Worm (Caenorhabditis elegans): Measurements from ENCODE around the gene unc-39.

DNA sequence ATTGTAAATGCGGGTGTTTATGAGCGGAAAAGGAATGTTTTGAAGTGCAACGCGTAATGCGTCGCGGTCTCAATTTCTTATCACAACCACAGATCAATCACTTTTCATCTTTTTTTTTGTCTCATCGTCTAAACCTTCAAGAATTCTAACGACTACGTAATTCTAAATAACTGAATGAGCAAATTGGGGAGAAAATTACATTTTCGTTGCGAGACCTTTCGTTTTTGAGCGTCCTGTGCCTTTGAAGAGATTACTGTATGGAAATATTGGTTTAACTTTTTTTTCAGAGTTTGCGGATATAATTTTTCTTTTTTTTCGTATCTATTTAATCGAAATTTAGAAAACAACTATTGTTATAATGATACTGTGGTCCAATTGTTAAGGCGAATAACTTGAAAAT lies 22.4 kb upstream of the unc-39 start:
- TF ChIP-seq dao-5 (tag; optimal IDR thresholded peaks at IDR 0.05) (no peak), him-1 (tag; optimal IDR thresholded peaks at IDR 0.05) (no peak)
